Fruit fly (Drosophila melanogaster) whole organism, pupa: Measurements from ENCODE around the gene CG13786.
A peak's percentile ranks its signal among the peaks of the same experiment; 100 is the strongest.

Experiments
- CG10348 ChIP-seq: fragments of 200-800 bp; sonication (Bioruptor generic); IDR thresholded peaks from 2 replicates; pipeline ENCODE4 v1.3.6; 2022; ENCODE audit warnings: missing biosample characterization, missing genetic modification characterization
- CG32121 ChIP-seq: fragments of 200-800 bp; sonication (Bioruptor generic); IDR thresholded peaks from 2 replicates; pipeline ENCODE4 v1.3.6; 2022; ENCODE audit warnings: missing biosample characterization, missing genetic modification characterization
- CG4496 ChIP-seq: fragments of 200-800 bp; sonication (Bioruptor generic); IDR thresholded peaks from 3 replicates; pipeline ENCODE4 v1.3.6; 2022; ENCODE audit warnings: missing biosample characterization, missing genetic modification characterization
- CG8159 ChIP-seq: fragments of 200-800 bp; sonication (Bioruptor generic); optimal IDR thresholded peaks from 3 replicates; lab custom pipeline; 2018; ENCODE audit warnings: missing biosample characterization, mild to moderate bottlenecking, missing genetic modification characterization, moderate library complexity
- CG8301 ChIP-seq: fragments of 200-800 bp; sonication (Bioruptor generic); optimal IDR thresholded peaks from 2 replicates; lab custom pipeline; 2018; ENCODE audit warnings: missing biosample characterization, mild to moderate bottlenecking, missing genetic modification characterization
- CG9948 ChIP-seq: fragments of 200-800 bp; sonication (Bioruptor generic); optimal IDR thresholded peaks from 2 replicates; lab custom pipeline; 2018; ENCODE audit warnings: missing biosample characterization, mild to moderate bottlenecking, missing genetic modification characterization, moderate library complexity
- D1 ChIP-seq: fragments of 200-800 bp; sonication (Bioruptor generic); optimal IDR thresholded peaks from 2 replicates; lab custom pipeline; 2018; ENCODE audit warnings: missing biosample characterization, mild to moderate bottlenecking, missing genetic modification characterization, moderate library complexity
- EcR ChIP-seq: fragments of 200-800 bp; sonication (Bioruptor generic); optimal IDR thresholded peaks from 3 replicates; lab custom pipeline; 2019; ENCODE audit warnings: missing biosample characterization, missing genetic modification characterization, mild to moderate bottlenecking, moderate library complexity, missing genetic modification reagents
- Ets98B ChIP-seq: fragments of 200-800 bp; sonication (Bioruptor generic); IDR thresholded peaks from 2 replicates; pipeline ENCODE4 v1.3.6; 2022; ENCODE audit warnings: missing biosample characterization, missing genetic modification characterization

dm6 chr2L:7295924-7296323 is 43.1 kb upstream of the CG13786 start:
- peak; percentile 42 for TF ChIP-seq CG8159
- TF ChIP-seq CG9948 = peak; percentile 61
- TF ChIP-seq CG32121 = peak; percentile 49
- peak; percentile 20; the same call in 1 of the 2 replicates for TF ChIP-seq Ets98B
- peak; percentile 69 for TF ChIP-seq CG8301
- no peak for TF ChIP-seq CG4496 (GFP tag; lab: Robert Waterston, UW)
- no peak for TF ChIP-seq D1 (tag; lab: Kevin White, UChicago)
- TF ChIP-seq EcR (GFP tag; lab: Kevin White, UChicago) = no peak
- TF ChIP-seq CG10348 (GFP tag; lab: Robert Waterston, UW) = no peak
